Comparison of ENCODE assay signal across 7 worm cellular contexts in the genomic region with DNA sequence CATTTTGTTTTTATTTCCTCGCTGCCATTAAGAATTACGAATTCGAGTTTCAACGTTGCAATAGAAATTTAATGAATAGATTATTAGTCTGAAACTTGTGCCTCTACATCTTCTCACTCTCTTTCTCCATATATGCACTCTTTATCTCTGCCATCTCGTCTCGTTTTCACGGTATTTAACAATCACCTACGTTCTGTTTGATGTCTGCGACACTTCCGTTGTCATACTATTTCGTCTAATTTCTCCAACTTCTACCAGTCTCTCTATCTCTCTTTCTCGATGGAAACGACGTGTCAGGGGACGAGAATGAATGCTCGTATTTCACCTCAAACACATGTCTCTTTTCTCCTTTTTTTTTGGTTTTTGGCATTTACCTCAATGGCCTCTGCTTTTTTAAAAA.
TF ChIP-seq lines count a peak whose summit lies in the region.

No protein-coding gene starts in this region.

TF ChIP-seq in whole organism, L1 larva, 84 proteins besides CTCF, POLR2A, EP300 and RAD21 (continues in another document):
- TF ChIP-seq elt-3 (tag; optimal IDR thresholded peaks at IDR 0.05; lab: Kevin White, UChicago) (peak in 1 of 6 experiments; percentile 6), unc-30 (tag; optimal IDR thresholded peaks at IDR 0.05; lab: Kevin White, UChicago) (no peak), sox-4 (tag; optimal IDR thresholded peaks at IDR 0.05; lab: Kevin White, UChicago) (no peak), pax-3 (tag; optimal IDR thresholded peaks at IDR 0.05; lab: Kevin White, UChicago) (no peak), isw-1 (GFP tag; IDR thresholded peaks at IDR 0.05; lab: Robert Waterston, UW) (no peak), alr-1 (tag; optimal IDR thresholded peaks at IDR 0.05; lab: Kevin White, UChicago; ENCODE audit: borderline replicate concordance) (no peak), tbx-2 (tag; optimal IDR thresholded peaks at IDR 0.05; lab: Kevin White, UChicago) (peak; percentile 39), mep-1 (tag; optimal IDR thresholded peaks at IDR 0.05; lab: Kevin White, UChicago) (peak; percentile 63), C16A3.4 (tag; optimal IDR thresholded peaks at IDR 0.05; lab: Kevin White, UChicago) (no peak), zip-4 (GFP tag; optimal IDR thresholded peaks at IDR 0.05; lab: Kevin White, UChicago) (no peak), lin-35 (GFP tag; optimal IDR thresholded peaks at IDR 0.05; lab: Kevin White, UChicago) (peak; percentile 43 to 60), ceh-8 (GFP tag; optimal IDR thresholded peaks at IDR 0.05; lab: Kevin White, UChicago) (no peak)

TF ChIP-seq in whole organism, L2 larva, 48 proteins besides CTCF, POLR2A, EP300 and RAD21 (continues in another document):
- peak; percentile 64 for TF ChIP-seq fos-1 (tag; optimal IDR thresholded peaks at IDR 0.05; lab: Kevin White, UChicago)
- no peak for TF ChIP-seq ZK546.5 (tag; optimal IDR thresholded peaks at IDR 0.05; lab: Kevin White, UChicago)
- TF ChIP-seq nhr-6 (tag; optimal IDR thresholded peaks at IDR 0.05; lab: Kevin White, UChicago), result peak; percentile 54
- no peak for TF ChIP-seq Y55F3AM.14 (GFP tag; optimal IDR thresholded peaks at IDR 0.05; lab: Kevin White, UChicago)
- TF ChIP-seq ceh-16 (tag; optimal IDR thresholded peaks at IDR 0.05; lab: Kevin White, UChicago), result peak; percentile 61
- peak; percentile 14 for TF ChIP-seq blmp-1 (tag; optimal IDR thresholded peaks at IDR 0.05; lab: Kevin White, UChicago; ENCODE audit: insufficient read depth)
- peak in 1 of 2 experiments; percentile 56 for TF ChIP-seq lsy-2 (tag; optimal IDR thresholded peaks at IDR 0.05; lab: Kevin White, UChicago)
- peak; percentile 53 for TF ChIP-seq egl-27 (tag; optimal IDR thresholded peaks at IDR 0.05; lab: Kevin White, UChicago)
- no peak for TF ChIP-seq nhr-11 (tag; optimal IDR thresholded peaks at IDR 0.05; lab: Kevin White, UChicago)
- TF ChIP-seq sma-9 (GFP tag; optimal IDR thresholded peaks at IDR 0.05; lab: Kevin White, UChicago), result peak; percentile 68
- TF ChIP-seq sma-9 (tag; optimal IDR thresholded peaks at IDR 0.05; lab: Kevin White, UChicago), result no peak
- TF ChIP-seq lin-39 (tag; optimal IDR thresholded peaks at IDR 0.05; lab: Kevin White, UChicago), result no peak

TF ChIP-seq in whole organism, L3 larva, 47 proteins besides CTCF, POLR2A, EP300 and RAD21 (continues in another document):
- TF ChIP-seq hmg-11 (tag; optimal IDR thresholded peaks at IDR 0.05; lab: Kevin White, UChicago), result peak; percentile 44
- no peak for TF ChIP-seq lsy-12 (tag; optimal IDR thresholded peaks at IDR 0.05; lab: Kevin White, UChicago)
- TF ChIP-seq ceh-82 (tag; optimal IDR thresholded peaks at IDR 0.05; lab: Kevin White, UChicago), result no peak
- no peak for TF ChIP-seq ztf-11 (tag; optimal IDR thresholded peaks at IDR 0.05; lab: Kevin White, UChicago)
- TF ChIP-seq pqm-1 (tag; optimal IDR thresholded peaks at IDR 0.05; lab: Kevin White, UChicago), result peak; percentile 59
- peak; percentile 67 for TF ChIP-seq nfya-1 (tag; optimal IDR thresholded peaks at IDR 0.05; lab: Kevin White, UChicago; ENCODE audit: insufficient read depth)
- TF ChIP-seq lin-15B (tag; optimal IDR thresholded peaks at IDR 0.05; lab: Kevin White, UChicago), result peak; percentile 15
- TF ChIP-seq ztf-4 (tag; optimal IDR thresholded peaks at IDR 0.05; lab: Kevin White, UChicago), result peak; percentile 9
- TF ChIP-seq nhr-23 (tag; optimal IDR thresholded peaks at IDR 0.05; lab: Kevin White, UChicago), result peak; percentile 44
- TF ChIP-seq egl-5 (tag; optimal IDR thresholded peaks at IDR 0.05; lab: Kevin White, UChicago), result no peak
- peak; percentile 67 for TF ChIP-seq pha-4 (tag; optimal IDR thresholded peaks at IDR 0.05; lab: Kevin White, UChicago)
- peak; percentile 48 for TF ChIP-seq snpc-4 (tag; optimal IDR thresholded peaks at IDR 0.05; lab: Kevin White, UChicago)
- TF ChIP-seq nhr-25 (tag; optimal IDR thresholded peaks at IDR 0.05; lab: Kevin White, UChicago), result peak; percentile 58

TF ChIP-seq in whole organism, L4 larva, 104 proteins besides CTCF, POLR2A, EP300 and RAD21 (continues in another document):
- no peak for TF ChIP-seq T26A8.4 (GFP tag; IDR thresholded peaks at IDR 0.05; lab: Robert Waterston, UW)
- peak; percentile 60 for TF ChIP-seq aha-1 (tag; lab: Kevin White, UChicago)
- TF ChIP-seq egl-43 (GFP tag; IDR thresholded peaks at IDR 0.05; lab: Robert Waterston, UW), result no peak
- no peak for TF ChIP-seq F37D6.2 (tag; optimal IDR thresholded peaks at IDR 0.05; lab: Kevin White, UChicago)
- peak; percentile 84 for TF ChIP-seq hlh-30 (tag; optimal IDR thresholded peaks at IDR 0.05; lab: Kevin White, UChicago; ENCODE audit: insufficient read depth)
- TF ChIP-seq pqm-1 (tag; optimal IDR thresholded peaks at IDR 0.05; lab: Kevin White, UChicago), result peak; percentile 9
- no peak for TF ChIP-seq lin-38 (GFP tag; IDR thresholded peaks at IDR 0.05; lab: Robert Waterston, UW)
- no peak for TF ChIP-seq ama-1 (optimal IDR thresholded peaks at IDR 0.05; lab: Kevin White, UChicago)
- TF ChIP-seq ceh-32 (tag; optimal IDR thresholded peaks at IDR 0.05; lab: Kevin White, UChicago; ENCODE audit: poor library complexity), result no peak
- peak; percentile 60 for TF ChIP-seq nhr-48 (tag; optimal IDR thresholded peaks at IDR 0.05; lab: Kevin White, UChicago)
- TF ChIP-seq spr-1 (tag; optimal IDR thresholded peaks at IDR 0.05; lab: Kevin White, UChicago), result no peak
- peak; percentile 53 for TF ChIP-seq nhr-11 (tag; optimal IDR thresholded peaks at IDR 0.05; lab: Kevin White, UChicago)
- no peak for TF ChIP-seq nhr-102 (tag; optimal IDR thresholded peaks at IDR 0.05; lab: Kevin White, UChicago)
- TF ChIP-seq gei-8 (GFP tag; optimal IDR thresholded peaks at IDR 0.05; lab: Kevin White, UChicago), result no peak

TF ChIP-seq in whole organism, late embryonic, 69 proteins besides CTCF, POLR2A, EP300 and RAD21 (continues in another document):
- TF ChIP-seq ref-2 (tag; optimal IDR thresholded peaks at IDR 0.05; lab: Kevin White, UChicago) (no peak), ztf-16 (tag; optimal IDR thresholded peaks at IDR 0.05; lab: Kevin White, UChicago) (no peak), pha-4 (tag; optimal IDR thresholded peaks at IDR 0.05; lab: Kevin White, UChicago) (no peak), dmd-4 (tag; optimal IDR thresholded peaks at IDR 0.05; lab: Kevin White, UChicago; ENCODE audit: borderline replicate concordance) (no peak), ceh-30 (tag; optimal IDR thresholded peaks at IDR 0.05; lab: Kevin White, UChicago) (no peak), sdc-2 (tag; optimal IDR thresholded peaks at IDR 0.05; lab: Kevin White, UChicago) (no peak), sox-2 (GFP tag; IDR thresholded peaks at IDR 0.05; lab: Robert Waterston, UW) (no peak), gmeb-2 (tag; optimal IDR thresholded peaks at IDR 0.05; lab: Kevin White, UChicago) (no peak), K09A11.1 (tag; optimal IDR thresholded peaks at IDR 0.05; lab: Kevin White, UChicago; ENCODE audit: insufficient read depth) (no peak), F13H6.1 (tag; optimal IDR thresholded peaks at IDR 0.05; lab: Kevin White, UChicago) (no peak), Y22D7AL.16 (tag; optimal IDR thresholded peaks at IDR 0.05; lab: Kevin White, UChicago) (no peak), ttx-3 (tag; optimal IDR thresholded peaks at IDR 0.05; lab: Kevin White, UChicago) (no peak), unc-55 (GFP tag; optimal IDR thresholded peaks at IDR 0.05; lab: Kevin White, UChicago) (peak; percentile 9), ceh-18 (tag; optimal IDR thresholded peaks at IDR 0.05; lab: Kevin White, UChicago) (peak; percentile 11)

TF ChIP-seq in whole organism, mixed stage, embryonic, 35 proteins besides CTCF, POLR2A, EP300 and RAD21:
- TF ChIP-seq ces-1 (GFP tag; optimal IDR thresholded peaks at IDR 0.05; lab: Kevin White, UChicago), result peak; percentile 28
- TF ChIP-seq ceh-39 (tag; optimal IDR thresholded peaks at IDR 0.05; lab: Kevin White, UChicago), result no peak
- no peak for TF ChIP-seq ceh-43 (GFP tag; optimal IDR thresholded peaks at IDR 0.05; lab: Kevin White, UChicago)
- peak; percentile 66 for TF ChIP-seq hlh-1 (tag; optimal IDR thresholded peaks at IDR 0.05; lab: Kevin White, UChicago)
- TF ChIP-seq mep-1 (tag; optimal IDR thresholded peaks at IDR 0.05; lab: Kevin White, UChicago), result no peak
- TF ChIP-seq pha-4 (tag; optimal IDR thresholded peaks at IDR 0.05; lab: Kevin White, UChicago), result peak; percentile 38
- peak; percentile 61 for TF ChIP-seq unc-120 (tag; optimal IDR thresholded peaks at IDR 0.05; lab: Kevin White, UChicago; ENCODE audit: poor library complexity, severe bottlenecking)
- TF ChIP-seq lin-32 (GFP tag; optimal IDR thresholded peaks at IDR 0.05; lab: Kevin White, UChicago), result no peak
- TF ChIP-seq unc-62 (GFP tag; optimal IDR thresholded peaks at IDR 0.05; lab: Kevin White, UChicago), result peak; percentile 64
- TF ChIP-seq lsy-2 (tag; optimal IDR thresholded peaks at IDR 0.05; lab: Kevin White, UChicago), result no peak
- TF ChIP-seq nhr-237 (tag; optimal IDR thresholded peaks at IDR 0.05; lab: Kevin White, UChicago), result peak; percentile 7
- TF ChIP-seq elt-3 (tag; optimal IDR thresholded peaks at IDR 0.05; lab: Kevin White, UChicago), result no peak
- no peak for TF ChIP-seq zip-8 (tag; optimal IDR thresholded peaks at IDR 0.05; lab: Kevin White, UChicago)

TF ChIP-seq in whole organism, young adult, 124 proteins besides CTCF, POLR2A, EP300 and RAD21 (continues in another document):
- peak; percentile 53 for TF ChIP-seq nhr-80 (tag; optimal IDR thresholded peaks at IDR 0.05; lab: Kevin White, UChicago)
- TF ChIP-seq ztf-18 (tag; optimal IDR thresholded peaks at IDR 0.05; lab: Kevin White, UChicago), result no peak
- TF ChIP-seq bed-2 (GFP tag; IDR thresholded peaks at IDR 0.05; lab: Robert Waterston, UW), result no peak
- no peak for TF ChIP-seq him-1 (tag; optimal IDR thresholded peaks at IDR 0.05; lab: Kevin White, UChicago)
- TF ChIP-seq dox-1 (GFP tag; IDR thresholded peaks at IDR 0.05; lab: Robert Waterston, UW), result 0 out of 2 replicates have a peak, but pooled peaks have one; percentile 21
- peak; percentile 36 for TF ChIP-seq ZK185.1 (tag; optimal IDR thresholded peaks at IDR 0.05; lab: Kevin White, UChicago; ENCODE audit: poor library complexity, severe bottlenecking)
- no peak for TF ChIP-seq cebp-2 (GFP tag; IDR thresholded peaks at IDR 0.05; lab: Robert Waterston, UW)
- TF ChIP-seq hmg-1.2 (GFP tag; IDR thresholded peaks at IDR 0.05; lab: Robert Waterston, UW), result peak; percentile 80; the same call in 1 of the 2 replicates
- TF ChIP-seq egl-18 (GFP tag; IDR thresholded peaks at IDR 0.05; lab: Robert Waterston, UW), result no peak
- no peak for TF ChIP-seq F33H1.4 (GFP tag; IDR thresholded peaks at IDR 0.05; lab: Robert Waterston, UW)
- no peak for TF ChIP-seq pha-4 (tag; optimal IDR thresholded peaks at IDR 0.05; lab: Kevin White, UChicago)
- TF ChIP-seq dpl-1 (GFP tag; optimal IDR thresholded peaks at IDR 0.05; lab: Kevin White, UChicago), result no peak
- no peak for TF ChIP-seq F39B2.1 (GFP tag; IDR thresholded peaks at IDR 0.05; lab: Robert Waterston, UW)
- peak; percentile 51 for TF ChIP-seq attf-5 (GFP tag; optimal IDR thresholded peaks at IDR 0.05; lab: Kevin White, UChicago)
- no peak for TF ChIP-seq gei-17 (GFP tag; optimal IDR thresholded peaks at IDR 0.05; lab: Kevin White, UChicago)
- no peak for TF ChIP-seq ztf-25 (GFP tag; IDR thresholded peaks at IDR 0.05; lab: Robert Waterston, UW)
- no peak for TF ChIP-seq aptf-3 (GFP tag; IDR thresholded peaks at IDR 0.05; lab: Robert Waterston, UW)
- TF ChIP-seq cebp-1 (GFP tag; IDR thresholded peaks at IDR 0.05; lab: Robert Waterston, UW), result no peak
- peak; percentile 61 for TF ChIP-seq cebp-1 (tag; optimal IDR thresholded peaks at IDR 0.05; lab: Kevin White, UChicago)
